Fruit fly (Drosophila melanogaster): ENCODE results near the gene Dlc90F.

Gene Dlc90F

dm6 chr3R:18297444-18298297 lies 1.4 kb upstream of the Dlc90F start (continued):
- peak; percentile 22 for TF ChIP-seq Eip75B (GFP tag; optimal IDR thresholded peaks at IDR 0.05)
- TF ChIP-seq eg (GFP tag; IDR thresholded peaks at IDR 0.05) = peak; percentile 58; the same call in 2 of the 3 replicates
- no peak for TF ChIP-seq CG16779 (tag; optimal IDR thresholded peaks at IDR 0.05)
- TF ChIP-seq ss (GFP tag; optimal IDR thresholded peaks at IDR 0.05) = no peak
- TF ChIP-seq fd59A (GFP tag; optimal IDR thresholded peaks at IDR 0.05) = peak; percentile 6
- peak; percentile 12 for TF ChIP-seq CG31627 (GFP tag; optimal IDR thresholded peaks at IDR 0.05)
- no peak for TF ChIP-seq pdm3 (GFP tag; optimal IDR thresholded peaks at IDR 0.05)
- no peak for TF ChIP-seq Smox (GFP tag; optimal IDR thresholded peaks at IDR 0.05)
- peak; percentile 67 for TF ChIP-seq svp (GFP tag)
- TF ChIP-seq Blimp-1 (GFP tag; optimal IDR thresholded peaks at IDR 0.05) = no peak
- TF ChIP-seq CG32006 (GFP tag; optimal IDR thresholded peaks at IDR 0.05) = peak; percentile 65
- no peak for TF ChIP-seq vri (GFP tag; optimal IDR thresholded peaks at IDR 0.05)
- TF ChIP-seq CG8119 (GFP tag; IDR thresholded peaks at IDR 0.05) = peak; percentile 42; the same call in 1 of the 3 replicates
- TF ChIP-seq acj6 (GFP tag; optimal IDR thresholded peaks at IDR 0.05) = peak; percentile 12
- TF ChIP-seq Sox102F (GFP tag; optimal IDR thresholded peaks at IDR 0.05) = no peak
- peak; percentile 24 for TF ChIP-seq CG34406 (GFP tag; optimal IDR thresholded peaks at IDR 0.05)
- peak; percentile 41; the same call in 1 of the 2 replicates for TF ChIP-seq Gug (GFP tag; IDR thresholded peaks at IDR 0.05)
- no peak for TF ChIP-seq esn (GFP tag; optimal IDR thresholded peaks at IDR 0.05)
- TF ChIP-seq cyc (GFP tag; optimal IDR thresholded peaks at IDR 0.05) = no peak
- TF ChIP-seq CG11294 (GFP tag; IDR thresholded peaks at IDR 0.05) = peak; percentile 33; the same call in 1 of the 2 replicates
- no peak for TF ChIP-seq lz (GFP tag; optimal IDR thresholded peaks at IDR 0.05)
- no peak for TF ChIP-seq CG8319 (GFP tag; optimal IDR thresholded peaks at IDR 0.05)

DNA sequence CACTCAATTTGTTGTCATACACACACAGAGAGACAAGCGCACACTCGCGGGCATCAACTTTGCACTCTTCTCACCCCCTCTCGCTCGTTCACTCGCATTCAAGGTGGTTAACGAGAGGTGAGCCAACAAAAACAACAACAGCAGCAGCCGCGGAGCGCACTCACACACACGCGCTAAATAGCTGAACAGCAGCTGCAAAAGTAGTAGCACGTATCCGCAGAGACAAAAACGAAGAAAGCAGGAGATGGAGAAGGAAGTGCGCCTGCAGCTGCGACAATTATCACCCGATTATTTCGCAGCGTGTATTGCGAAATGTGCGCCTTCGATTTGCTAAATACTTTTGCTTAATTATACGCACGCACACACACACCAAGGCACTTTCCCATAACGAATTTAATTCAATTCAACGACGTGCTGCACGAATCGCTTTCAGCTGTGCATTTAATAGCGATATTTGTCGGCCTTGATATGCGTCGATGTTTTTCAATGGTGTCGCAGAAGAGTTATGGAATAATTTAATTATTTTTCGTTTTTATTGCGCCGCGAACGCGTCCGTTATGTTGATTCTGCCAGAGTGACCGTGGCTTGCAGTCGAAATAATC lies 630 bp upstream of the Dlc90F start:
- TF ChIP-seq CG11902 (GFP tag; optimal IDR thresholded peaks at IDR 0.05) (no peak), esn (GFP tag; optimal IDR thresholded peaks at IDR 0.05) (peak; percentile 18), spab (GFP tag; optimal IDR thresholded peaks at IDR 0.05) (no peak), CG31627 (GFP tag; optimal IDR thresholded peaks at IDR 0.05) (no peak), CG15336 (GFP tag; IDR thresholded peaks at IDR 0.05) (peak; percentile 56), CG8632 (GFP tag; optimal IDR thresholded peaks at IDR 0.05) (peak; percentile 13), Ets96B (tag; optimal IDR thresholded peaks at IDR 0.05) (no peak), CG32006 (GFP tag; optimal IDR thresholded peaks at IDR 0.05) (peak; percentile 20), Ets21C (GFP tag; optimal IDR thresholded peaks at IDR 0.05) (no peak), CG1621 (tag; optimal IDR thresholded peaks at IDR 0.05) (no peak), CG8319 (GFP tag; optimal IDR thresholded peaks at IDR 0.05) (no peak), CG10631 (GFP tag; optimal IDR thresholded peaks at IDR 0.05) (no peak), Eip93F (GFP tag; optimal IDR thresholded peaks at IDR 0.05) (no peak), topi (GFP tag; optimal IDR thresholded peaks at IDR 0.05) (peak; percentile 17), acj6 (GFP tag; optimal IDR thresholded peaks at IDR 0.05) (no peak), Blimp-1 (GFP tag; optimal IDR thresholded peaks at IDR 0.05) (no peak), CG6854 (GFP tag; optimal IDR thresholded peaks at IDR 0.05) (no peak), Sox14 (GFP tag; optimal IDR thresholded peaks at IDR 0.05) (peak; percentile 38), achi (GFP tag; optimal IDR thresholded peaks at IDR 0.05) (peak; percentile 19), CG6163 (GFP tag; IDR thresholded peaks at IDR 0.05) (peak; percentile 80), CG11294 (GFP tag; IDR thresholded peaks at IDR 0.05) (no peak), CG6276 (GFP tag; optimal IDR thresholded peaks at IDR 0.05) (peak; percentile 46), Eip75B (GFP tag; optimal IDR thresholded peaks at IDR 0.05) (no peak), CG16779 (tag; optimal IDR thresholded peaks at IDR 0.05) (peak; percentile 28), CG10669 (GFP tag; optimal IDR thresholded peaks at IDR 0.05) (no peak), Met (GFP tag; optimal IDR thresholded peaks at IDR 0.05) (no peak), CG3032 (tag; optimal IDR thresholded peaks at IDR 0.05) (no peak), CG6792 (GFP tag; optimal IDR thresholded peaks at IDR 0.05) (no peak), svp (GFP tag) (peak; percentile 70), lz (GFP tag; optimal IDR thresholded peaks at IDR 0.05) (no peak), CG8119 (GFP tag; IDR thresholded peaks at IDR 0.05) (peak; percentile 57), Sox15 (GFP tag; optimal IDR thresholded peaks at IDR 0.05) (no peak), CG3919 (GFP tag; optimal IDR thresholded peaks at IDR 0.05) (peak; percentile 38), CG4318 (GFP tag; optimal IDR thresholded peaks at IDR 0.05) (no peak), Hr4 (GFP tag; optimal IDR thresholded peaks at IDR 0.05) (peak; percentile 12), Lpt (GFP tag; optimal IDR thresholded peaks at IDR 0.05) (peak; percentile 50), Sox102F (GFP tag; optimal IDR thresholded peaks at IDR 0.05) (no peak)
